Worm (Caenorhabditis elegans): ENCODE measurements around the gene C37C3.11.

Gene C37C3.11

ce11 chrV:7863020-7863523 is 1.5 kb downstream of the C37C3.11 start, which contains the start of gene C37C3.10:
Gene C37C3.10, minus strand, starts transcription at chrV:7863070.
- TF ChIP-seq hmbx-1 (tag; optimal IDR thresholded peaks at IDR 0.05) = no peak
- TF ChIP-seq ceh-36 (tag; optimal IDR thresholded peaks at IDR 0.05) = no peak
- TF ChIP-seq ceh-13 (GFP tag; optimal IDR thresholded peaks at IDR 0.05) = no peak
- TF ChIP-seq B0310.2 (tag; optimal IDR thresholded peaks at IDR 0.05) = no peak
- TF ChIP-seq tra-4 (tag; optimal IDR thresholded peaks at IDR 0.05) = no peak
- no peak for TF ChIP-seq scrt-1 (GFP tag; IDR thresholded peaks at IDR 0.05)
- TF ChIP-seq hmg-4 (GFP tag; optimal IDR thresholded peaks at IDR 0.05) = no peak

ce11 chrV:7861792-7862191 is 2.8 kb downstream of the C37C3.11 start, which contains the start of gene C37C3.17:
Gene C37C3.17, minus strand, starts transcription at chrV:7861892.
- TF ChIP-seq tra-4 (tag; optimal IDR thresholded peaks at IDR 0.05) (no peak), hnd-1 (tag; optimal IDR thresholded peaks at IDR 0.05) (no peak), scrt-1 (GFP tag; IDR thresholded peaks at IDR 0.05) (no peak), tbx-11 (GFP tag; IDR thresholded peaks at IDR 0.05) (no peak), sea-1 (GFP tag; conservative IDR thresholded peaks at IDR 0.05) (no peak), ceh-13 (GFP tag; optimal IDR thresholded peaks at IDR 0.05) (no peak), pes-1 (GFP tag; IDR thresholded peaks at IDR 0.05) (no peak), ama-1 (optimal IDR thresholded peaks at IDR 0.05) (no peak), ets-7 (tag; optimal IDR thresholded peaks at IDR 0.05) (no peak), hmg-4 (GFP tag; optimal IDR thresholded peaks at IDR 0.05) (no peak), hmbx-1 (tag; optimal IDR thresholded peaks at IDR 0.05) (no peak), tbx-37 (GFP tag; conservative IDR thresholded peaks at IDR 0.05) (no peak)

- TF ChIP-seq sea-1 (GFP tag; conservative IDR thresholded peaks at IDR 0.05) (no peak), ets-7 (tag; optimal IDR thresholded peaks at IDR 0.05) (no peak), ceh-36 (tag; optimal IDR thresholded peaks at IDR 0.05) (no peak), tra-4 (tag; optimal IDR thresholded peaks at IDR 0.05) (no peak), aly-1 (tag; optimal IDR thresholded peaks at IDR 0.05) (no peak), scrt-1 (GFP tag; IDR thresholded peaks at IDR 0.05) (no peak), pes-1 (GFP tag; IDR thresholded peaks at IDR 0.05) (no peak), hnd-1 (tag; optimal IDR thresholded peaks at IDR 0.05) (no peak), F13C5.2 (tag; optimal IDR thresholded peaks at IDR 0.05) (no peak), B0310.2 (tag; optimal IDR thresholded peaks at IDR 0.05) (no peak), flt-1 (GFP tag; IDR thresholded peaks at IDR 0.05) (no peak), tbx-37 (GFP tag; conservative IDR thresholded peaks at IDR 0.05) (no peak), hmg-4 (GFP tag; optimal IDR thresholded peaks at IDR 0.05) (no peak), hmbx-1 (tag; optimal IDR thresholded peaks at IDR 0.05) (no peak), tbx-11 (GFP tag; IDR thresholded peaks at IDR 0.05) (no peak), ceh-13 (GFP tag; optimal IDR thresholded peaks at IDR 0.05) (no peak)
Measured at ce11 chrV:7857931-7858330, 6.6 kb downstream of the C37C3.11 start, which contains the start of gene C37C3.1. Gene C37C3.1, plus strand, starts transcription at chrV:7857963.

ce11 chrV:7856641-7857040 is 7.9 kb downstream of the C37C3.11 start:
- no peak for TF ChIP-seq ceh-36 (tag; optimal IDR thresholded peaks at IDR 0.05)
- TF ChIP-seq ama-1 (optimal IDR thresholded peaks at IDR 0.05) = no peak
- TF ChIP-seq ceh-13 (GFP tag; optimal IDR thresholded peaks at IDR 0.05) = no peak
- TF ChIP-seq tbx-11 (GFP tag; IDR thresholded peaks at IDR 0.05) = no peak
- TF ChIP-seq hmbx-1 (tag; optimal IDR thresholded peaks at IDR 0.05) = no peak
- no peak for TF ChIP-seq hnd-1 (tag; optimal IDR thresholded peaks at IDR 0.05)
- TF ChIP-seq hmg-4 (GFP tag; optimal IDR thresholded peaks at IDR 0.05) = no peak
- TF ChIP-seq flt-1 (GFP tag; IDR thresholded peaks at IDR 0.05) = no peak
- TF ChIP-seq F13C5.2 (tag; optimal IDR thresholded peaks at IDR 0.05) = no peak
- no peak for TF ChIP-seq pes-1 (GFP tag; IDR thresholded peaks at IDR 0.05)
- TF ChIP-seq aly-1 (tag; optimal IDR thresholded peaks at IDR 0.05) = no peak
- TF ChIP-seq tra-4 (tag; optimal IDR thresholded peaks at IDR 0.05) = no peak
- TF ChIP-seq tbx-37 (GFP tag; conservative IDR thresholded peaks at IDR 0.05) = no peak
- TF ChIP-seq ets-7 (tag; optimal IDR thresholded peaks at IDR 0.05) = no peak
- no peak for TF ChIP-seq scrt-1 (GFP tag; IDR thresholded peaks at IDR 0.05)
- no peak for TF ChIP-seq sea-1 (GFP tag; conservative IDR thresholded peaks at IDR 0.05)
- no peak for TF ChIP-seq B0310.2 (tag; optimal IDR thresholded peaks at IDR 0.05)

ce11 chrV:7855382-7855994 is 9.1 kb downstream of the C37C3.11 start, which contains the start of gene C37C3.2:
Gene C37C3.2, plus strand, starts transcription at chrV:7855944.
- no peak for TF ChIP-seq ceh-13 (GFP tag; optimal IDR thresholded peaks at IDR 0.05)
- no peak for TF ChIP-seq flt-1 (GFP tag; IDR thresholded peaks at IDR 0.05)
- no peak for TF ChIP-seq tbx-37 (GFP tag; conservative IDR thresholded peaks at IDR 0.05)
- TF ChIP-seq aly-1 (tag; optimal IDR thresholded peaks at IDR 0.05) = no peak
- TF ChIP-seq tbx-11 (GFP tag; IDR thresholded peaks at IDR 0.05) = no peak

ce11 chrV:7854603-7855002 is 10.0 kb downstream of the C37C3.11 start, which contains the start of the genes C37C3.9 and C37C3.18:
Gene C37C3.9, minus strand, starts transcription at chrV:7854700.
Gene C37C3.18, plus strand, starts transcription at chrV:7854993.
- TF ChIP-seq aly-1 (tag; optimal IDR thresholded peaks at IDR 0.05) = no peak
- no peak for TF ChIP-seq flt-1 (GFP tag; IDR thresholded peaks at IDR 0.05)
- no peak for TF ChIP-seq sea-1 (GFP tag; conservative IDR thresholded peaks at IDR 0.05)
- TF ChIP-seq tra-4 (tag; optimal IDR thresholded peaks at IDR 0.05) = no peak
- no peak for TF ChIP-seq scrt-1 (GFP tag; IDR thresholded peaks at IDR 0.05)
- no peak for TF ChIP-seq tbx-37 (GFP tag; conservative IDR thresholded peaks at IDR 0.05)
- no peak for TF ChIP-seq ets-7 (tag; optimal IDR thresholded peaks at IDR 0.05)
- no peak for TF ChIP-seq tbx-11 (GFP tag; IDR thresholded peaks at IDR 0.05)
- no peak for TF ChIP-seq ceh-36 (tag; optimal IDR thresholded peaks at IDR 0.05)
- peak; percentile 75 for TF ChIP-seq F13C5.2 (tag; optimal IDR thresholded peaks at IDR 0.05)
- TF ChIP-seq hmg-4 (GFP tag; optimal IDR thresholded peaks at IDR 0.05) = peak; percentile 25

- TF ChIP-seq hmbx-1 (tag; optimal IDR thresholded peaks at IDR 0.05) = no peak
- no peak for TF ChIP-seq B0310.2 (tag; optimal IDR thresholded peaks at IDR 0.05)
- no peak for TF ChIP-seq hmg-4 (GFP tag; optimal IDR thresholded peaks at IDR 0.05)
- TF ChIP-seq aly-1 (tag; optimal IDR thresholded peaks at IDR 0.05) = no peak
- no peak for TF ChIP-seq sea-1 (GFP tag; conservative IDR thresholded peaks at IDR 0.05)
- no peak for TF ChIP-seq pes-1 (GFP tag; IDR thresholded peaks at IDR 0.05)
- no peak for TF ChIP-seq ceh-13 (GFP tag; optimal IDR thresholded peaks at IDR 0.05)
- no peak for TF ChIP-seq scrt-1 (GFP tag; IDR thresholded peaks at IDR 0.05)
- TF ChIP-seq flt-1 (GFP tag; IDR thresholded peaks at IDR 0.05) = no peak
- TF ChIP-seq F13C5.2 (tag; optimal IDR thresholded peaks at IDR 0.05) = no peak
- no peak for TF ChIP-seq tbx-11 (GFP tag; IDR thresholded peaks at IDR 0.05)
- no peak for TF ChIP-seq tbx-37 (GFP tag; conservative IDR thresholded peaks at IDR 0.05)
- TF ChIP-seq tra-4 (tag; optimal IDR thresholded peaks at IDR 0.05) = no peak
- no peak for TF ChIP-seq ets-7 (tag; optimal IDR thresholded peaks at IDR 0.05)
- TF ChIP-seq ama-1 (optimal IDR thresholded peaks at IDR 0.05) = no peak
- TF ChIP-seq ceh-36 (tag; optimal IDR thresholded peaks at IDR 0.05) = no peak
- no peak for TF ChIP-seq hnd-1 (tag; optimal IDR thresholded peaks at IDR 0.05)
Measured at ce11 chrV:7853900-7854299, 10.7 kb downstream of the C37C3.11 start.
